Worm (Caenorhabditis elegans): ENCODE measurements around the gene mrpl-53.
A peak's percentile ranks its signal among the peaks of the same experiment; 100 is the strongest.

The mrpl-53 gene

DNA sequence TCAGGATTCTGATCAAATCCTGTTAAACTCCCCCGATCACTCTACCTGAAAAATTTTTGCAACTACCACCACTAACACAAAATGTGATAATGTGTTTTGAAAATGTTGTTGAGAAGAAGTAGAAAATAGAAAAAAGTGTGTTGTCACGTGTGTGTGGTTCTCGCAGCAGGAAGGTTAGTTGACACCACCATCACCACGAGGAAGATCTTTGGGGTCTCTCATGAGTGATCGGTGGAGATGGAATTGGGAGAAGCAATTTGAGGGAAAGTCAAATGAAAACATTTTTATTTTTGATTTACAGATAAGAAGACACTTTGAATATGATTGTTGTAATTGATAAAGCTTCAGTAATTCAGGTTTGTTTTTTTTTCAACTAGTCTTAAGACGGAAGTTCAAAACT, 4.3 kb downstream of the mrpl-53 start:
- TF ChIP-seq unc-55 (GFP tag; optimal IDR thresholded peaks at IDR 0.05) (no peak), F13H6.1 (tag; optimal IDR thresholded peaks at IDR 0.05) (no peak), nhr-129 (tag; optimal IDR thresholded peaks at IDR 0.05) (peak; percentile 86), sma-3 (GFP tag; optimal IDR thresholded peaks at IDR 0.05) (peak; percentile 17), nhr-10 (tag; optimal IDR thresholded peaks at IDR 0.05) (no peak), sem-4 (tag; optimal IDR thresholded peaks at IDR 0.05) (peak; percentile 72), Y55F3AM.14 (GFP tag; optimal IDR thresholded peaks at IDR 0.05) (no peak), ama-1 (optimal IDR thresholded peaks at IDR 0.05) (no peak), mdl-1 (tag; optimal IDR thresholded peaks at IDR 0.05) (peak; percentile 3 to 70), nhr-25 (tag; optimal IDR thresholded peaks at IDR 0.05) (peak; percentile 86), crh-2 (tag; optimal IDR thresholded peaks at IDR 0.05) (peak; percentile 75), blmp-1 (tag; optimal IDR thresholded peaks at IDR 0.05; ENCODE audit: insufficient read depth) (peak; percentile 68), lin-11 (tag; optimal IDR thresholded peaks at IDR 0.05) (no peak), ceh-16 (tag; optimal IDR thresholded peaks at IDR 0.05) (no peak), nhr-77 (tag; optimal IDR thresholded peaks at IDR 0.05) (no peak), dmd-4 (tag; optimal IDR thresholded peaks at IDR 0.05) (no peak), C34F6.9 (tag; optimal IDR thresholded peaks at IDR 0.05) (peak; percentile 36), nhr-21 (tag; optimal IDR thresholded peaks at IDR 0.05) (peak; percentile 12), ztf-4 (tag; optimal IDR thresholded peaks at IDR 0.05) (peak; percentile 72), unc-62 (GFP tag; optimal IDR thresholded peaks at IDR 0.05) (no peak), nhr-12 (tag; optimal IDR thresholded peaks at IDR 0.05) (no peak), gmeb-1 (tag; optimal IDR thresholded peaks at IDR 0.05) (peak; percentile 54), sma-9 (GFP tag; optimal IDR thresholded peaks at IDR 0.05) (peak; percentile 87), sma-9 (tag; optimal IDR thresholded peaks at IDR 0.05) (no peak), nhr-237 (tag; optimal IDR thresholded peaks at IDR 0.05) (no peak), nhr-6 (tag; optimal IDR thresholded peaks at IDR 0.05) (peak; percentile 27), lsy-2 (tag; optimal IDR thresholded peaks at IDR 0.05) (peak in 1 of 2 experiments; percentile 60), elt-3 (tag; optimal IDR thresholded peaks at IDR 0.05) (no peak), snpc-4 (tag; optimal IDR thresholded peaks at IDR 0.05) (no peak), ZK546.5 (tag; optimal IDR thresholded peaks at IDR 0.05) (no peak), skn-1 (tag; optimal IDR thresholded peaks at IDR 0.05) (no peak), R02D3.7 (tag; optimal IDR thresholded peaks at IDR 0.05) (no peak), lin-13 (GFP tag; optimal IDR thresholded peaks at IDR 0.05) (peak; percentile 9), nhr-23 (tag; optimal IDR thresholded peaks at IDR 0.05) (no peak)

DNA sequence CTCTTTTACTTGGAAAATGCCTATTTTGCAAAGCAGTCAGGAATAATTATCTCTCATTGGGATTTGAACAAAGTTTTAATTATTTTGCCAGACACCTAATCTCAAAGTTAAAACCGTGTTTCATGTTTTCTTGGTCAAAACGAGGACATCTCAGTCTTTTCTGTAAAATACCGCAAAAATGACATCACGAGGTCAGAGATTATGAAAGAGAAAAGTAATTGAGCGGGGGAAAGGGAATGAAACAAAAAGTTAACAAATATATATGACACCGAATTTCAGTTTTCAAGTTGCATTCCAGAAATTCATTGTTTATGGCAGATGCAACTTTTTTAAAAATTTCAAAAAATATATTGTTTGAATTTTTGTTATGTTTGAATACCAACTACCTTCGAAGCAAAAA, 5.1 kb downstream of the mrpl-53 start:
- TF ChIP-seq blmp-1 (tag; optimal IDR thresholded peaks at IDR 0.05; ENCODE audit: insufficient read depth) (peak; percentile 45), sma-9 (GFP tag; optimal IDR thresholded peaks at IDR 0.05) (peak; percentile 55), sma-9 (tag; optimal IDR thresholded peaks at IDR 0.05) (no peak), aly-2 (tag; optimal IDR thresholded peaks at IDR 0.05) (no peak), gmeb-1 (tag; optimal IDR thresholded peaks at IDR 0.05) (peak; percentile 17), lsy-2 (tag; optimal IDR thresholded peaks at IDR 0.05) (no peak), crh-2 (tag; optimal IDR thresholded peaks at IDR 0.05) (peak; percentile 42), mdl-1 (tag; optimal IDR thresholded peaks at IDR 0.05) (no peak)

DNA sequence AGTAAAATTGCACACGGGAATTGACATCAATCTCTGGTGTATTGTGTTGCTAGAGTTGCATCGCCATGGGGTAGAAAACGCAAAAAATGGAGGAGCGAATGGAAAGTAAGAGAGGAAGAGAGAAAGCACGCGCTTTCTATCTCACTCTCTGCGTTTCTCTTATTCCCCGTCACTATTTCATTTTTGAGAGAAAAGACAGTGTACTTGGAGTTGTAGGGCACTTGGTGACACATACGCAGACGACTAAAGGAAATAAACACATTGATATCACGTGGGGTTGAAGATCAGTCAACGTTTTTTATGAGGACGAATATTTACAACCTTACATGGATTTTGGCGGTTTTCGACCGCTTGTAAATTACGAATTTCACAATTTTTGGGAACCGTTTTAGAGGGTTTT, 6.0 kb downstream of the mrpl-53 start:
- TF ChIP-seq sma-3 (GFP tag; optimal IDR thresholded peaks at IDR 0.05) = peak; percentile 96
- peak; percentile 97 for TF ChIP-seq nhr-21 (tag; optimal IDR thresholded peaks at IDR 0.05)
- no peak for TF ChIP-seq elt-1 (tag; optimal IDR thresholded peaks at IDR 0.05)
- no peak for TF ChIP-seq nhr-12 (tag; optimal IDR thresholded peaks at IDR 0.05)
- TF ChIP-seq sma-9 (GFP tag; optimal IDR thresholded peaks at IDR 0.05) = peak; percentile 99
- TF ChIP-seq sma-9 (tag; optimal IDR thresholded peaks at IDR 0.05) = peak; percentile 70
- peak; percentile 76 for TF ChIP-seq alr-1 (tag; optimal IDR thresholded peaks at IDR 0.05)
- no peak for TF ChIP-seq ztf-1 (GFP tag; conservative IDR thresholded peaks at IDR 0.05)
- peak; percentile 96 for TF ChIP-seq F13H6.1 (tag; optimal IDR thresholded peaks at IDR 0.05)
- TF ChIP-seq snpc-4 (tag; optimal IDR thresholded peaks at IDR 0.05) = peak; percentile 53
- peak; percentile 98 for TF ChIP-seq C34F6.9 (tag; optimal IDR thresholded peaks at IDR 0.05)
- peak; percentile 97 for TF ChIP-seq nhr-25 (tag; optimal IDR thresholded peaks at IDR 0.05)
- peak; percentile 97 for TF ChIP-seq crh-2 (tag; optimal IDR thresholded peaks at IDR 0.05)
- no peak for TF ChIP-seq unc-39 (tag; optimal IDR thresholded peaks at IDR 0.05)
- no peak for TF ChIP-seq mbf-1 (tag; optimal IDR thresholded peaks at IDR 0.05)
- TF ChIP-seq unc-62 (GFP tag; optimal IDR thresholded peaks at IDR 0.05) = peak; percentile 84
- peak; percentile 96 for TF ChIP-seq fos-1 (tag; optimal IDR thresholded peaks at IDR 0.05)
- peak; percentile 67 for TF ChIP-seq unc-55 (GFP tag; optimal IDR thresholded peaks at IDR 0.05)
- no peak for TF ChIP-seq lin-11 (tag; optimal IDR thresholded peaks at IDR 0.05)
- TF ChIP-seq ztf-4 (tag; optimal IDR thresholded peaks at IDR 0.05) = peak; percentile 92
- peak; percentile 79 for TF ChIP-seq mab-5 (tag; optimal IDR thresholded peaks at IDR 0.05)
- TF ChIP-seq ama-1 (optimal IDR thresholded peaks at IDR 0.05) = peak; percentile 57
- peak; percentile 32 to 95 for TF ChIP-seq lsy-2 (tag; optimal IDR thresholded peaks at IDR 0.05)
- TF ChIP-seq aly-2 (tag; optimal IDR thresholded peaks at IDR 0.05) = no peak
- TF ChIP-seq nhr-77 (tag; optimal IDR thresholded peaks at IDR 0.05) = no peak
- peak; percentile 22 for TF ChIP-seq R02D3.7 (tag; optimal IDR thresholded peaks at IDR 0.05)
- TF ChIP-seq zag-1 (tag; optimal IDR thresholded peaks at IDR 0.05) = peak; percentile 78
- TF ChIP-seq blmp-1 (tag; optimal IDR thresholded peaks at IDR 0.05; ENCODE audit: insufficient read depth) = peak; percentile 96
- peak; percentile 54 for TF ChIP-seq nhr-10 (tag; optimal IDR thresholded peaks at IDR 0.05)
- peak; percentile 45 for TF ChIP-seq skn-1 (tag; optimal IDR thresholded peaks at IDR 0.05)
- peak; percentile 79 for TF ChIP-seq Y55F3AM.14 (GFP tag; optimal IDR thresholded peaks at IDR 0.05)
- no peak for TF ChIP-seq lin-39 (tag; optimal IDR thresholded peaks at IDR 0.05)
- TF ChIP-seq lin-13 (GFP tag; optimal IDR thresholded peaks at IDR 0.05) = peak; percentile 84
- TF ChIP-seq nhr-11 (tag; optimal IDR thresholded peaks at IDR 0.05) = peak; percentile 68
- peak; percentile 96 for TF ChIP-seq egl-27 (tag; optimal IDR thresholded peaks at IDR 0.05)
- peak; percentile 98 for TF ChIP-seq nhr-129 (tag; optimal IDR thresholded peaks at IDR 0.05)
- no peak for TF ChIP-seq peb-1 (tag; optimal IDR thresholded peaks at IDR 0.05)
